Worm (Caenorhabditis elegans) whole organism, L1 larva: ENCODE results near the gene ZK1248.20.

Experiments used
- alr-1 ChIP-seq: fragments of 200-800 bp; sonication (Bioruptor generic); optimal IDR thresholded peaks from 2 replicates; lab custom pipeline; 2018; ENCODE audit warnings: borderline replicate concordance, mild to moderate bottlenecking, missing genetic modification characterization, missing compliant biosample characterization
- ama-1 ChIP-seq: fragments of 150-350 bp; optimal IDR thresholded peaks from 2 replicates; lab custom pipeline; 2014
- blmp-1 ChIP-seq: fragments of 150-350 bp; optimal IDR thresholded peaks from 2 replicates; lab custom pipeline; 2014; ENCODE audit warnings: missing biosample characterization, missing genetic modification characterization
- ceh-82 ChIP-seq, 3 experiments: fragments of 150-350 bp in 1 of 3; sonication (generic microtip) in 2 of 3; optimal IDR thresholded peaks; 2 replicates each; lab custom pipeline; 2014 to 2017; ENCODE audit warnings: missing biosample characterization in 3 of 3, missing genetic modification characterization in 3 of 3
- ces-1 ChIP-seq: fragments of 150-350 bp; optimal IDR thresholded peaks from 2 replicates; lab custom pipeline; 2014; ENCODE audit warnings: missing biosample characterization, missing genetic modification reagents, missing genetic modification characterization
- lin-14 ChIP-seq: fragments of 200-800 bp; sonication (Bioruptor generic); optimal IDR thresholded peaks from 2 replicates; lab custom pipeline; 2018; ENCODE audit warnings: mild to moderate bottlenecking, missing genetic modification characterization, moderate library complexity, missing compliant biosample characterization
- lir-3 ChIP-seq: sonication (generic microtip); optimal IDR thresholded peaks from 2 replicates; lab custom pipeline; 2016; ENCODE audit warnings: mild to moderate bottlenecking, missing genetic modification characterization, moderate library complexity, missing compliant biosample characterization; ENCODE audit not compliant: poor library complexity
- nhr-28 ChIP-seq: fragments of 150-350 bp; optimal IDR thresholded peaks from 2 replicates; lab custom pipeline; 2014; ENCODE audit warnings: missing biosample characterization, missing genetic modification characterization
- unc-62 ChIP-seq: fragments of 150-350 bp; optimal IDR thresholded peaks from 2 replicates; lab custom pipeline; 2014; ENCODE audit warnings: missing biosample characterization, missing genetic modification reagents, missing genetic modification characterization

DNA sequence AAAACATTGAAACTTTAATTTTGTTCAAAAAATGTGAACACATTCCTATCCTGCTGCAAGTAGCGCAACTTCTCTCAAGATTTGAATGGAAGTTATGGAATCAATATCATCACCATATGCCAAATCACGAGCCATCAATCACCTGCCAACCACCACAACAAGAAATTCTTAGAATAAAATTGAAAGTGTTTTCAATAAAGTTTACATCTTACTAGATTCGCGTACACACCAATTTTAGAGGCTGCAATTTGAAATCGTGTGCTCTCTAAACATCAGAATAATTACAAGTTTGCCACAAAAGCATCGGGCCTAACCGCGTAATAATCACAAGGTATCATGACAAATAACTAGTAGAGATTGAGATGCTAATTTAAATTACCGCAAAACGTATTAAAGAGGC, 41.6 kb upstream of the ZK1248.20 start:
- TF ChIP-seq blmp-1 (tag; lab: Kevin White, UChicago) (no peak), lin-14 (GFP tag; lab: Kevin White, UChicago) (no peak), lir-3 (tag; lab: Kevin White, UChicago) (no peak), alr-1 (tag; lab: Kevin White, UChicago) (no peak), nhr-28 (tag; lab: Kevin White, UChicago) (no peak), ces-1 (GFP tag; lab: Kevin White, UChicago) (no peak), unc-62 (no peak), ceh-82 (tag; optimal IDR thresholded peaks at IDR 0.05; lab: Kevin White, UChicago) (no peak), ama-1 (lab: Kevin White, UChicago) (no peak)
